Fruit fly (Drosophila melanogaster) whole organism, prepupa: ENCODE data around the gene msps.
A peak's percentile ranks its signal among the peaks of the same experiment; 100 is the strongest.

Source experiments
- Blimp-1 ChIP-seq: fragments of 200-800 bp; sonication (Bioruptor generic); optimal IDR thresholded peaks from 3 replicates; lab custom pipeline; 2017; ENCODE audit warnings: missing biosample characterization, missing genetic modification characterization, mild to moderate bottlenecking, moderate library complexity, missing genetic modification reagents
- CG10631 ChIP-seq: fragments of 200-800 bp; sonication (Bioruptor generic); optimal IDR thresholded peaks from 2 replicates; lab custom pipeline; 2016; ENCODE audit warnings: missing biosample characterization, missing genetic modification characterization
- CG10669 ChIP-seq: fragments of 200-800 bp; sonication (Bioruptor generic); optimal IDR thresholded peaks from 3 replicates; lab custom pipeline; 2018; ENCODE audit warnings: missing biosample characterization, mild to moderate bottlenecking, missing genetic modification characterization, moderate library complexity
- CG15336 ChIP-seq: fragments of 200-800 bp; sonication (Bioruptor generic); IDR thresholded peaks from 2 replicates; pipeline ENCODE4 v1.3.6; 2022; ENCODE audit warnings: missing biosample characterization, missing genetic modification characterization
- CG3032 ChIP-seq: fragments of 200-800 bp; optimal IDR thresholded peaks from 2 replicates; lab custom pipeline; 2019; ENCODE audit warnings: missing biosample characterization, mild to moderate bottlenecking, missing genetic modification characterization, moderate library complexity
- CG34406 ChIP-seq: fragments of 200-800 bp; sonication (Bioruptor generic); optimal IDR thresholded peaks from 3 replicates; lab custom pipeline; 2016; ENCODE audit warnings: missing biosample characterization, missing genetic modification characterization
- CG6163 ChIP-seq: fragments of 200-800 bp; sonication (Bioruptor generic); IDR thresholded peaks from 3 replicates; pipeline ENCODE4 v1.3.6; 2022; ENCODE audit warnings: missing biosample characterization, missing genetic modification characterization
- CG6276 ChIP-seq: fragments of 200-800 bp; sonication (Bioruptor generic); optimal IDR thresholded peaks from 2 replicates; lab custom pipeline; 2017; ENCODE audit warnings: missing biosample characterization, mild to moderate bottlenecking, missing genetic modification characterization
- CG6792 ChIP-seq: fragments of 200-800 bp; sonication (Bioruptor generic); optimal IDR thresholded peaks from 3 replicates; lab custom pipeline; 2016; ENCODE audit warnings: missing biosample characterization, missing genetic modification characterization
- CG6808 ChIP-seq: fragments of 200-800 bp; sonication (Bioruptor generic); optimal IDR thresholded peaks from 3 replicates; lab custom pipeline; 2017; ENCODE audit warnings: missing biosample characterization, missing genetic modification characterization, mild to moderate bottlenecking, moderate library complexity, missing genetic modification reagents
- CG6854 ChIP-seq: fragments of 200-800 bp; sonication (Bioruptor generic); optimal IDR thresholded peaks from 2 replicates; lab custom pipeline; 2017; ENCODE audit warnings: missing biosample characterization, mild to moderate bottlenecking, missing genetic modification characterization
- CG8119 ChIP-seq: fragments of 200-800 bp; sonication (Bioruptor generic); IDR thresholded peaks from 3 replicates; pipeline ENCODE4 v1.3.6; 2022; ENCODE audit warnings: missing biosample characterization, missing genetic modification characterization
- CG9139 ChIP-seq: fragments of 200-800 bp; sonication (Bioruptor generic); optimal IDR thresholded peaks from 3 replicates; lab custom pipeline; 2017; ENCODE audit warnings: missing biosample characterization, mild to moderate bottlenecking, missing genetic modification characterization
- Eip75B ChIP-seq: fragments of 200-800 bp; sonication (Bioruptor generic); optimal IDR thresholded peaks from 3 replicates; lab custom pipeline; 2016; ENCODE audit warnings: missing biosample characterization, missing genetic modification characterization
- Ets21C ChIP-seq: fragments of 200-800 bp; sonication (Bioruptor generic); optimal IDR thresholded peaks from 3 replicates; lab custom pipeline; 2016; ENCODE audit warnings: missing biosample characterization, missing genetic modification characterization
- Ets96B ChIP-seq: fragments of 200-800 bp; optimal IDR thresholded peaks from 2 replicates; lab custom pipeline; 2019; ENCODE audit warnings: missing biosample characterization, mild to moderate bottlenecking, missing genetic modification characterization, moderate library complexity
- Gug ChIP-seq: fragments of 200-800 bp; sonication (Bioruptor generic); IDR thresholded peaks from 2 replicates; pipeline ENCODE4 v1.3.6; 2022; ENCODE audit warnings: missing biosample characterization, missing genetic modification characterization
- Hr4 ChIP-seq: fragments of 200-800 bp; sonication (Bioruptor generic); optimal IDR thresholded peaks from 3 replicates; lab custom pipeline; 2016; ENCODE audit warnings: missing biosample characterization, missing genetic modification characterization
- Lpt ChIP-seq: fragments of 200-800 bp; sonication (Bioruptor generic); optimal IDR thresholded peaks from 3 replicates; lab custom pipeline; 2016; ENCODE audit warnings: missing biosample characterization, missing genetic modification characterization
- OdsH ChIP-seq: fragments of 200-800 bp; sonication (Bioruptor generic); optimal IDR thresholded peaks from 3 replicates; lab custom pipeline; 2016; ENCODE audit warnings: missing biosample characterization, missing genetic modification characterization
- achi ChIP-seq: fragments of 200-800 bp; sonication (Bioruptor generic); optimal IDR thresholded peaks from 3 replicates; lab custom pipeline; 2016; ENCODE audit warnings: missing biosample characterization, missing genetic modification characterization
- acj6 ChIP-seq: fragments of 200-800 bp; sonication (Bioruptor generic); optimal IDR thresholded peaks from 3 replicates; lab custom pipeline; 2016; ENCODE audit warnings: missing biosample characterization, missing genetic modification characterization
- cyc ChIP-seq: fragments of 200-800 bp; sonication (Bioruptor generic); optimal IDR thresholded peaks from 3 replicates; lab custom pipeline; 2016; ENCODE audit warnings: missing biosample characterization, missing genetic modification characterization
- dac ChIP-seq: fragments of 200-800 bp; sonication (Bioruptor generic); optimal IDR thresholded peaks from 2 replicates; lab custom pipeline; 2017; ENCODE audit warnings: missing biosample characterization, mild to moderate bottlenecking, missing genetic modification characterization
- dsx ChIP-seq: fragments of 200-800 bp; optimal IDR thresholded peaks from 3 replicates; lab custom pipeline; 2019; ENCODE audit warnings: missing biosample characterization, mild to moderate bottlenecking, missing genetic modification characterization, moderate library complexity; ENCODE audit not compliant: poor library complexity, severe bottlenecking
- eg ChIP-seq: fragments of 200-800 bp; sonication (Bioruptor generic); IDR thresholded peaks from 3 replicates; pipeline ENCODE4 v1.3.6; 2022; ENCODE audit warnings: missing biosample characterization, missing genetic modification characterization
- fd85E ChIP-seq: fragments of 200-800 bp; sonication (Bioruptor generic); optimal IDR thresholded peaks from 3 replicates; lab custom pipeline; 2016; ENCODE audit warnings: missing biosample characterization, missing genetic modification characterization
- lz ChIP-seq: fragments of 200-800 bp; sonication (Bioruptor generic); optimal IDR thresholded peaks from 3 replicates; lab custom pipeline; 2016; ENCODE audit warnings: missing biosample characterization, missing genetic modification characterization
- net ChIP-seq: fragments of 200-800 bp; sonication (Bioruptor generic); optimal IDR thresholded peaks from 3 replicates; lab custom pipeline; 2016; ENCODE audit warnings: missing biosample characterization, missing genetic modification characterization
- pdm3 ChIP-seq: fragments of 200-800 bp; sonication (Bioruptor generic); optimal IDR thresholded peaks from 3 replicates; lab custom pipeline; 2016; ENCODE audit warnings: missing biosample characterization, missing genetic modification characterization
- spab ChIP-seq: fragments of 200-800 bp; sonication (Bioruptor generic); optimal IDR thresholded peaks from 2 replicates; lab custom pipeline; 2017; ENCODE audit warnings: missing biosample characterization, mild to moderate bottlenecking, missing genetic modification characterization, missing genetic modification reagents
- ss ChIP-seq, 2 experiments: fragments of 200-800 bp; sonication (Bioruptor generic); optimal IDR thresholded peaks; 2 replicates in 1 of 2; 3 replicates in 1 of 2; lab custom pipeline; 2017 to 2018; ENCODE audit warnings: mild to moderate bottlenecking in 2 of 2, missing biosample characterization in 2 of 2, missing genetic modification characterization in 2 of 2, moderate library complexity in 1 of 2
- svp ChIP-seq: fragments of 200-800 bp; sonication (Bioruptor generic); peaks from one replicate; lab custom pipeline; 2016; ENCODE audit warnings: missing biosample characterization, missing genetic modification characterization
- topi ChIP-seq: fragments of 200-800 bp; sonication (Bioruptor generic); optimal IDR thresholded peaks from 3 replicates; lab custom pipeline; 2016; ENCODE audit warnings: missing biosample characterization, missing genetic modification characterization
- vri ChIP-seq: fragments of 200-800 bp; sonication (Bioruptor generic); optimal IDR thresholded peaks from 3 replicates; lab custom pipeline; 2016; ENCODE audit warnings: missing biosample characterization, mild to moderate bottlenecking, missing genetic modification characterization

msps gene

DNA sequence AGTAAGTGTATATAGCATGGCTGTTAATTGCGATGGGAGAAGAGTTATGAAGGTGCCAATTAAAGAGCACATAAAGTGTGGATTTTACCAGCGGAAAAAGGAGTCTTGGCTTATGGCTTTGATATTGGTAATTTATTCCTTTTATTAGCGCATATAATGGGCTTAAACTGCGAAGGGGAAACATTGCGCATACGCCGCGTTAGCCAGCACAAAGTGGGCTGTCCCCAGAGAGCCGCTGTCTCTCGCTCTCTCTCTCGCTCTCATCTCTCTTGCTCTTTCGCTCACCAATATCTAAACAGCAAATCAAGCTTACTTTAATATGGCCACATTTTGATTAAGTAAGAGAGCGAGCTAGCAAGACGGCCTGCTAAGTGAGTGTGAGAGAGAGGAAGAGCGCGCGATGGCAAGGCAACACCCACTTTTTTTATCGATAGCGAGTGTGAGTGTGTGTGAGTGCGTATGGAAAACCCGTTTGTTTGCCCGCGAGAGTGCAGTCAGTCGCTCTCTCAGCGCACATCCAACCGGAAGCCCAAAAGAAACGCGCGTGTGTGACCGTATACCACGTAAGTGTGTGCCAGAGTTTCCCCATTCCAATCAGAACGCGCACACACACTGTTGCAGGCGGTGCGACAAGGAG, 24.9 kb upstream of the msps start, which contains the start of gene pnr (continued):
- no peak for TF ChIP-seq CG6276 (GFP tag; lab: Kevin White, UChicago)
- peak in 1 of 2 experiments; percentile 17 for TF ChIP-seq ss (GFP tag; optimal IDR thresholded peaks at IDR 0.05; lab: Kevin White, UChicago)
- no peak for TF ChIP-seq Ets21C (GFP tag; lab: Kevin White, UChicago)
- TF ChIP-seq CG6792 (GFP tag; lab: Kevin White, UChicago) = no peak
- no peak for TF ChIP-seq Ets96B (tag; lab: Kevin White, UChicago)
- no peak for TF ChIP-seq acj6 (GFP tag; lab: Kevin White, UChicago)
- no peak for TF ChIP-seq CG8119
- peak; percentile 27 for TF ChIP-seq dsx (GFP tag; lab: Kevin White, UChicago)
- no peak for TF ChIP-seq CG6808 (GFP tag; lab: Kevin White, UChicago)
- TF ChIP-seq lz = no peak
- TF ChIP-seq OdsH (GFP tag; lab: Kevin White, UChicago) = no peak
- TF ChIP-seq achi (GFP tag; lab: Kevin White, UChicago) = no peak
- no peak for TF ChIP-seq CG3032 (tag; lab: Kevin White, UChicago)
- TF ChIP-seq cyc (GFP tag; lab: Kevin White, UChicago) = no peak
- TF ChIP-seq Hr4 (GFP tag; lab: Kevin White, UChicago) = no peak
- no peak for TF ChIP-seq svp (GFP tag; lab: Kevin White, UChicago)

DNA sequence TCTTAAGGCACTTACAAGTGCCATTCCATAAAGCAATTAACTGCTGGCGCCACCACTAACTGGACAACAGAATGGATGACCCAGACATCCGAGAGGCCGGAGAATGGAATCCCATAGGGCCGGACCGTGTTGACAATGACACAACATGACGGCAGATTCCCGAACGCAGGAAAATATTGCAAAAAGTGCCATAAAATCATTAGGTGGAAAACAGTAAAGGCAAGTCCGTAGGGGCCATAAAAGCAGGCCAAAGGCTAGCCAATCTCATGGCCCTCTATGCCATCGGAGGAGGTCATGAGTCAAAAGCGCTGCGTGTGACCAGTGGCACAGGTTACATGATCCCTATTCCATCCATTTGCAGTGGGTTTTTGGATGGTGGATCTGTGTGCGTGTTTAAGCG, 21.9 kb upstream of the msps start:
- TF ChIP-seq Blimp-1 (GFP tag; lab: Kevin White, UChicago) = no peak
- no peak for TF ChIP-seq CG6163 (GFP tag; lab: Robert Waterston, UW)
- TF ChIP-seq vri = no peak
- TF ChIP-seq CG9139 = no peak
- TF ChIP-seq topi (GFP tag; lab: Kevin White, UChicago) = no peak
- no peak for TF ChIP-seq fd85E (GFP tag; lab: Kevin White, UChicago)

DNA sequence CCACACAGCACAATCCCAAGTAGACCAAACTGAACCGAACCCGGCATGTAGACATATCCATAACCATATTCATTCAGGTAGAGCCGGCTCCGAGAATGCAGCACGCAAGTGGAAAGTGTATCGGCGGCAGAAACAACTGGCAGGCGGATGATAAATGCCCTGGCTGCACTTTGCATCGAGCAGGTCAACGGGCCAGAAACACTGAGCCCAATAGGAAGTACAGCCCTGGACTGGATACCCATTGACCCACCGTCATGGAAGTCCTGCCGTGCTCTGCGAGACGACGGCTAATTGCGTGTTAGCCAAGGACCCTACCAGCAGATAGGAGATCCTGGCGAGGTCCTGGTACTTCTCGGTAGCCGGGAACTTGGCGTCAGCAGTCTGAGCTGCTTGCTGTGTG, 21.0 kb upstream of the msps start:
- TF ChIP-seq svp (GFP tag; lab: Kevin White, UChicago) (no peak), CG15336 (GFP tag; lab: Robert Waterston, UW) (no peak), Eip75B (no peak), Ets21C (GFP tag; lab: Kevin White, UChicago) (no peak), Blimp-1 (GFP tag; lab: Kevin White, UChicago) (no peak), lz (no peak), eg (GFP tag; lab: Robert Waterston, UW) (no peak), CG8119 (no peak), pdm3 (GFP tag; lab: Kevin White, UChicago) (no peak), Hr4 (GFP tag; lab: Kevin White, UChicago) (no peak), cyc (GFP tag; lab: Kevin White, UChicago) (no peak), dac (no peak), net (GFP tag; lab: Kevin White, UChicago) (no peak), CG6854 (GFP tag; lab: Kevin White, UChicago) (no peak), dsx (GFP tag; lab: Kevin White, UChicago) (no peak), CG6808 (GFP tag; lab: Kevin White, UChicago) (no peak), CG10669 (GFP tag; lab: Kevin White, UChicago) (no peak), fd85E (GFP tag; lab: Kevin White, UChicago) (no peak), ss (GFP tag; optimal IDR thresholded peaks at IDR 0.05; lab: Kevin White, UChicago) (no peak)

DNA sequence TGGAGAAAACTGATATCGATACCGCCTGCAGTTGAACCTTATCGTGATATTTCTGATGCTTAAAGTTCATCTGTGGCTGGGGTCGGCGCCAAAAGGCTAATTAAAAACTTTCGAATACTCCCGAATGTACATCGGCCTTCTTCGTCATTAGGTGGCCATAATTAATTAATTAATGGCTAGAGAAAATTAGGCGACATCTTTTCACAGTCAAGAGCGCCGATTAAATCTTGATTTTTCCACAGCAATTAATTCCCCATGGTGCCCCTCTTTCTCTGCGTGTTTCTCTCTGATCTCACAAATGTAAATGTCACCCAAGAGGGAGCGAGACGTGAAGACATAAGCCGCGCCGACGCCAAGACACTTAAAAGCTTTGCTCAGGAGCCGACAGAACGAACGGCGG, 20.2 kb upstream of the msps start:
- no peak for TF ChIP-seq acj6 (GFP tag; lab: Kevin White, UChicago)
- TF ChIP-seq pdm3 (GFP tag; lab: Kevin White, UChicago) = no peak
- TF ChIP-seq ss (GFP tag; optimal IDR thresholded peaks at IDR 0.05; lab: Kevin White, UChicago) = no peak
- TF ChIP-seq spab = no peak
- TF ChIP-seq, all 60 proteins: peak for 0

DNA sequence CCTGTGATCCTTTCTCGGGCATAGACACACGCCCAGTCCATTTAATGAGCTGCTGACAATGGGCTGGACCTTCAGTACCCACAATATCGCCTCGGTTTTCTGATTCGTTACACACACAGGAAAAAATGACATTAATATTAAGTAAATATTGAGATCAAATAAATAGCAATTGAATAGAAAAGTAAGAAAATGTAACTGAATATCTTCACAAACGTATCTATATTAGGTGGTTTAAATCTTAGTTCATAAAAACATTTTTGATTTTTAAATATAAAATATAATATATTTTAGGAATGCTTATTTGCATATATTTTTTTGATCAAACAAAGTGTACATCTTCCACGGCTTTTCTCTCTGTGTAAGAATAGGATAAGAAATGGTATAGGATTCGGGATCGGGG, 16.9 kb upstream of the msps start:
- TF ChIP-seq Gug (GFP tag; lab: Robert Waterston, UW) (no peak), CG34406 (GFP tag; lab: Kevin White, UChicago) (no peak), CG8119 (no peak), dsx (GFP tag; lab: Kevin White, UChicago) (no peak), CG10631 (GFP tag; lab: Kevin White, UChicago) (no peak), Lpt (no peak), Blimp-1 (GFP tag; lab: Kevin White, UChicago) (no peak)
- TF ChIP-seq, all 60 proteins: peak for 0
